Worm (Caenorhabditis elegans): ENCODE results near the gene fip-5.

The fip-5 gene

DNA sequence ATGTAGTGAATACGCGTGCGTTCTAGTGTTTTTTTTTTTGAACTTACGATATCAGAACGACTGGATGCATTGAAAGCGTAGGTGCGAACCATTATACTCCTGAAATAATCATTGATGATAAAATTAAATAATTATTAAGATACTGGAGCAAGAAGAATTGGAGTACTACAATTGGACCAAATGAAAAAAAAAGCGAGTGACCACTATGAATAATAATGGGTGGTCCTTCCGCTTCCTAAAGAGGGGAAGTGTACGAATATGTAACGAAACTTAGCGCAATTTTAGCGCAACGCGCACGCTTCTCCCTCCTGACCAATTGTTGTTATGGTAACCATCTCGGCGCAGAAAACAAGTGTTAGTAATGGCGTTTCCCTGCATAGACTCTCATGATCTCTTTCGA lies 13.4 kb downstream of the fip-5 start, which contains the start of gene F41E7.9:
TSS of gene F41E7.9 (minus strand) at position 101 of the 400 bp plus-strand sequence.
- TF ChIP-seq nhr-111 (GFP tag; optimal IDR thresholded peaks at IDR 0.05) (no peak), daf-16 (GFP tag; optimal IDR thresholded peaks at IDR 0.05) (no peak), daf-16 (tag; optimal IDR thresholded peaks at IDR 0.05) (no peak), ceh-62 (tag; optimal IDR thresholded peaks at IDR 0.05) (no peak), lsy-2 (tag; optimal IDR thresholded peaks at IDR 0.05) (no peak), attf-4 (tag; optimal IDR thresholded peaks at IDR 0.05) (no peak), zip-11 (GFP tag; IDR thresholded peaks at IDR 0.05) (no peak), php-3 (GFP tag; IDR thresholded peaks at IDR 0.05) (no peak), mxl-3 (GFP tag; optimal IDR thresholded peaks at IDR 0.05) (no peak), dmd-9 (GFP tag; IDR thresholded peaks at IDR 0.05) (no peak), dmd-8 (GFP tag; IDR thresholded peaks at IDR 0.05) (no peak), F44E2.7 (GFP tag; IDR thresholded peaks at IDR 0.05) (no peak)

DNA sequence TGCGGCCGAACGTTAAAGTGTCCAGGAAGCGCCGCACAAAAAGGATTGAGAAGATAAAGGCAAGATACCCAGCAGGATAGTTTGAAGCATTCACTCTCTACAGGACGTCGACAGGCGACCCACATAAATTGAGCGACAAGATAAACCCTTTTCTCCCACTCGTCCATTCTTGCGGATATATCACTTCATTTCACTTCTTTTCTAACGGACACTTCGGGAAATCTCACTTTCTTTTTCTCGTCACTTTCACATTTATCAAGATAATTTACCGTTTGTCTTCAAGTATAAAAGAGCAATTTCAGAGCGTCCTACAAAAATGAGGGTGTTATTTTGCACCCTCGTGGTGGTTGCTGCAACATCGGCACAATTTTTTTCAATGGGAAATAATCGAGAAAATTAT lies 15.0 kb downstream of the fip-5 start, which contains the start of gene R07E3.6:
TSS of gene R07E3.6 (plus strand) at position 158 of the 400 bp plus-strand sequence.
- TF ChIP-seq dmd-8 (GFP tag; IDR thresholded peaks at IDR 0.05) = no peak
- peak in 1 of 2 experiments; percentile 34 for TF ChIP-seq unc-62 (GFP tag; optimal IDR thresholded peaks at IDR 0.05 in 1 of 2)
- TF ChIP-seq unc-62 (tag; optimal IDR thresholded peaks at IDR 0.05) = no peak

DNA sequence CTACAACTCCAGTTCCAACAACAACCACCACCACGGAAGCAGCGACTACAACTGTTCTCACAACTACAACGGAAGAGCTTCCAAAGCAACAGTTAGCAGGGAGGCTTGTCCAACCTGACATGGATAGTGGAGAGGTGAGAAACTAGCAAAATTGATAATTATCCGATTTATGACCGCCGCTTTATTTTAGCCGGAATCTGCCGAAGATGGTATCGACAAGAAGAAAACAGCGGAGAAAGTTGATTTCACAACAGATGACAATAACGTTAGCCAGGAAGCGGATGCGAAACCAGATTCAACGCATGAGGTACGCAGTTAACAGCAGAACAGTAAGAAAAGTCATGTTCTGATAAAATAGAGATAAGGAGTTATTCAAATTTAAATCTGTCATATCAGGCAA lies 15.9 kb downstream of the fip-5 start:
- TF ChIP-seq mdl-1 (tag; optimal IDR thresholded peaks at IDR 0.05) (no peak), lim-7 (GFP tag; IDR thresholded peaks at IDR 0.05) (no peak), daf-16 (GFP tag; optimal IDR thresholded peaks at IDR 0.05) (no peak), daf-16 (tag; optimal IDR thresholded peaks at IDR 0.05) (no peak), php-3 (GFP tag; IDR thresholded peaks at IDR 0.05) (no peak), mxl-3 (GFP tag; optimal IDR thresholded peaks at IDR 0.05) (no peak), aha-1 (tag) (peak; percentile 68)

DNA sequence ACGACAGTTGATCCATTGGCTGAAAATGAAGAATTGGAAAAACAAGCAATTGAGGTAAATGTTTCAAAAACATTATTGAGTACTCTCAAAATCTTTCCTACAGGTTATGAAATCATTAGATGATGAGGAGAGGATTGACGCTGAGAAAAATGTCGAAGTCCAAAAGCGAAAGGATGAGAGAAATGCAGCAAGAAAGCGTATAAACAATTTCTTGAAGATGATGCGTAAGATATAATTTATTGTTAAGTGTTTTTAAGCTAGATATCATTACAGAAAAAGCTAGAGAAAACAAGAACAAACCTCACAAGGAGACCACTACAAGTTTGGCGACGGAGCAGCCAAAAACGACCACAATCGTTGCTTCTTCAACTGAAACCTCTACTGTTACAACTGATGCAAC lies 17.1 kb downstream of the fip-5 start:
- TF ChIP-seq dmd-6 (GFP tag; IDR thresholded peaks at IDR 0.05) (no peak), ceh-82 (tag; optimal IDR thresholded peaks at IDR 0.05) (no peak), unc-62 (GFP tag; optimal IDR thresholded peaks at IDR 0.05 in 1 of 2) (peak in 1 of 2 experiments; percentile 65), unc-62 (tag; optimal IDR thresholded peaks at IDR 0.05) (no peak), unc-130 (GFP tag; optimal IDR thresholded peaks at IDR 0.05) (no peak), lim-7 (GFP tag; IDR thresholded peaks at IDR 0.05) (no peak), mep-1 (tag; optimal IDR thresholded peaks at IDR 0.05) (no peak), cey-2 (tag; optimal IDR thresholded peaks at IDR 0.05; ENCODE audit: borderline replicate concordance, insufficient read depth) (no peak), pqm-1 (tag; optimal IDR thresholded peaks at IDR 0.05) (no peak)

DNA sequence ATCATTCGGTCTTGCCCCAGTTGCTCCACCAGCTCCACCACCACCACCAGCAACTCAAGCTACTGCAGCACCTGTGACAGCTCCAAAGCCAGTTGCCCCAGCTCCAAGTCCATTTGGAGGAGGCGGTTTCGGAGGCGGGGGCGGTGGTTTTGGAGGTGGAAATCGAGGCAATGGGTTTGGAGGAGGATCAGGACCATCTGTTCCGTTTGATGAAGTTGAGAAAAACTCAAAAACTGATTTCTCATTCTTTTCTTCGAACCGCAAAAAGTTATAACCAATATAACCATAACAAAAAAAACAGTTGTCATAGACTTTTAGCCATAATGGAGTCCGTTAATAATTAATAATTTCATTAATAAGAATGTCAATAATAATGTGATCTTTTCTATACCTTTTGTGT lies 18.9 kb downstream of the fip-5 start:
- TF ChIP-seq set-16 (GFP tag; IDR thresholded peaks at IDR 0.05) (peak; percentile 79), daf-12 (tag; optimal IDR thresholded peaks at IDR 0.05) (no peak), fos-1 (tag; optimal IDR thresholded peaks at IDR 0.05) (no peak), sdz-12 (GFP tag; optimal IDR thresholded peaks at IDR 0.05) (no peak), daf-16 (GFP tag; optimal IDR thresholded peaks at IDR 0.05) (no peak), daf-16 (tag; optimal IDR thresholded peaks at IDR 0.05) (no peak), aha-1 (tag) (peak; percentile 93), madf-9 (GFP tag; conservative IDR thresholded peaks at IDR 0.05) (no peak)

DNA sequence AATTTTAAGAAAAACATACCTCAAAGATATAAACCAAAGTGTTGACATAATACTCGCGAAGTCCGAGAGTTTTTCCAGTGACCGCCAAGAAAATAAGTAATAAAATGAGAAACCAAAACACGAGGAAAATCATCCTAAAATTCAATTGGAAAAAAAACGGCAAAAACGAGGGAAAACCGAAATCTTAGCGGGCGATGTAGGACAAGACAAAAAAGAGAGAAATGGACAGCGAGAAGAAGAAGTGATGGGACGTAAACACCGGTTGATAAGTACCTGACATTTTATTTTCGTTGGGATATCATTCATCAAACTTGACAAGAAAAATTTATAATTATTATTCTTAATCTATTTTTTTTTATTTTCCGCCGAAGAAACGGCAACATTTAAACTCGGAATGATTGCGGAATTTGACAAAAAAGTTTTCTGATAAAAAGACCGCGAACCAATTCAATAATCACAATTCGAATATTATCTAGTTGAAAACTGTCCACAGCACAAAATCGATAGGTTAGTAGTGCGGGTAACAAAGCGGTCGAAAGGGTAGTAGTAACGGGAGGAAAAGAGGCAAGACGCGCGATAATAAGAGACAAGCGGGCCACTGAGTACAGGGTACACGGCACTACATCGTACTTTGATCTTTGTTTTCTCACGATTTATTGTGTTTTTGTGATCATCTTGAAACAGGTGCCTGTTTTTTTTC lies 24.9 kb downstream of the fip-5 start, which contains the start of gene acl-5:
TSS of gene acl-5 (minus strand) at position 134 of the 700 bp plus-strand sequence.
- TF ChIP-seq nhr-28 (tag; optimal IDR thresholded peaks at IDR 0.05) = peak; percentile 27
- TF ChIP-seq hlh-11 (tag; optimal IDR thresholded peaks at IDR 0.05) = peak; percentile 52
- peak; percentile 83 for TF ChIP-seq aha-1 (tag)
- TF ChIP-seq daf-16 (GFP tag; optimal IDR thresholded peaks at IDR 0.05) = peak in 1 of 2 experiments; percentile 24
- TF ChIP-seq daf-16 (tag; optimal IDR thresholded peaks at IDR 0.05) = peak; percentile 52
- TF ChIP-seq lin-39 (tag; optimal IDR thresholded peaks at IDR 0.05) = no peak
- TF ChIP-seq pqm-1 (tag; optimal IDR thresholded peaks at IDR 0.05) = peak; percentile 21
- no peak for TF ChIP-seq nhr-237 (tag; optimal IDR thresholded peaks at IDR 0.05)
- TF ChIP-seq mes-2 (tag; optimal IDR thresholded peaks at IDR 0.05; ENCODE audit: poor library complexity, severe bottlenecking) = peak; percentile 10
- no peak for TF ChIP-seq zfp-2 (tag; optimal IDR thresholded peaks at IDR 0.05)
- peak; percentile 25 for TF ChIP-seq dmd-6 (GFP tag; IDR thresholded peaks at IDR 0.05)
- TF ChIP-seq nhr-111 (GFP tag; optimal IDR thresholded peaks at IDR 0.05) = no peak
